Fruit fly (Drosophila melanogaster) whole organism, wandering third instar larva: ENCODE results near the gene heix.

ENCODE experiments used
- CG9705 ChIP-seq: fragments of 200-800 bp; sonication (Bioruptor generic); optimal IDR thresholded peaks from 2 replicates; lab custom pipeline; 2018; ENCODE audit warnings: missing biosample characterization, mild to moderate bottlenecking, missing genetic modification characterization
- CrebA ChIP-seq: fragments of 200-800 bp; sonication (Bioruptor generic); optimal IDR thresholded peaks from 2 replicates; lab custom pipeline; 2016; ENCODE audit warnings: missing biosample characterization, mild to moderate bottlenecking, missing genetic modification characterization, borderline replicate concordance
- GATAd ChIP-seq: sonication (Bioruptor generic); optimal IDR thresholded peaks from 2 replicates; lab custom pipeline; 2016; ENCODE audit warnings: missing biosample characterization, missing genetic modification characterization
- Hnf4 ChIP-seq: fragments of 200-800 bp; sonication (Bioruptor generic); optimal IDR thresholded peaks from 2 replicates; lab custom pipeline; 2016; ENCODE audit warnings: missing biosample characterization, mild to moderate bottlenecking, missing genetic modification characterization
- Hr78 ChIP-seq: fragments of >200 bp; optimal IDR thresholded peaks from 2 replicates; lab custom pipeline; 2017; ENCODE audit warnings: missing biosample characterization, missing genetic modification characterization
- Hr83 ChIP-seq: fragments of 200-300 bp; sonication (Bioruptor generic); optimal IDR thresholded peaks from 2 replicates; lab custom pipeline; 2016; ENCODE audit warnings: missing biosample characterization, mild to moderate bottlenecking, missing genetic modification characterization, moderate library complexity; ENCODE audit not compliant: poor library complexity, severe bottlenecking
- Jra ChIP-seq: sonication (Bioruptor generic); optimal IDR thresholded peaks from 2 replicates; lab custom pipeline; 2016; ENCODE audit warnings: missing biosample characterization, missing genetic modification characterization
- Mio ChIP-seq: sonication (Bioruptor generic); optimal IDR thresholded peaks from 2 replicates; lab custom pipeline; 2016; ENCODE audit warnings: missing biosample characterization, missing genetic modification characterization
- Myc ChIP-seq: fragments of >200 bp; optimal IDR thresholded peaks from 2 replicates; lab custom pipeline; 2017
- N ChIP-seq: fragments of >200 bp; optimal IDR thresholded peaks from 2 replicates; lab custom pipeline; 2018; ENCODE audit warnings: missing biosample characterization, missing external identifiers, missing genetic modification characterization
- OdsH ChIP-seq: fragments of 200-800 bp; sonication (Bioruptor generic); optimal IDR thresholded peaks from 2 replicates; lab custom pipeline; 2016; ENCODE audit warnings: missing biosample characterization, mild to moderate bottlenecking, missing genetic modification characterization
- Rel ChIP-seq, 2 experiments: fragments of 200-800 bp; sonication (Bioruptor generic) in 1 of 2; optimal IDR thresholded peaks; 2 replicates in 1 of 2; 3 replicates in 1 of 2; lab custom pipeline; 2016 to 2019; ENCODE audit warnings: mild to moderate bottlenecking in 2 of 2, missing biosample characterization in 2 of 2, missing genetic modification characterization in 2 of 2, moderate library complexity in 1 of 2
- Vsx2 ChIP-seq: fragments of 200-300, 225-300 bp; sonication (Bioruptor generic); optimal IDR thresholded peaks from 2 replicates; lab custom pipeline; 2018; ENCODE audit warnings: missing biosample characterization, missing genetic modification characterization; ENCODE audit not compliant: partially characterized antibody
- br ChIP-seq: fragments of 200-800 bp; sonication (Bioruptor generic); optimal IDR thresholded peaks from 2 replicates; lab custom pipeline; 2016; ENCODE audit warnings: missing biosample characterization, missing genetic modification characterization
- brk ChIP-seq: fragments of 200-800 bp; sonication (Bioruptor generic); optimal IDR thresholded peaks from 2 replicates; lab custom pipeline; 2016; ENCODE audit warnings: missing biosample characterization, mild to moderate bottlenecking, missing genetic modification characterization
- dl ChIP-seq, 2 experiments: fragments of 175-275, 200-275 bp in 1 of 2; fragments of 200-275 bp in 1 of 2; sonication (Bioruptor generic); optimal IDR thresholded peaks; lab custom pipeline; 2018; ENCODE audit warnings: mild to moderate bottlenecking in 2 of 2, missing biosample characterization in 2 of 2, missing genetic modification characterization in 2 of 2, moderate library complexity in 2 of 2; ENCODE audit not compliant: partially characterized antibody in 2 of 2, insufficient read depth in 1 of 2
- dmrt93B ChIP-seq: fragments of 200-800 bp; sonication (Bioruptor generic); optimal IDR thresholded peaks from 2 replicates; lab custom pipeline; 2018; ENCODE audit warnings: missing biosample characterization, mild to moderate bottlenecking, missing genetic modification characterization
- dsf ChIP-seq: sonication (Bioruptor generic); optimal IDR thresholded peaks from 2 replicates; lab custom pipeline; 2016; ENCODE audit warnings: missing biosample characterization, missing genetic modification characterization, borderline replicate concordance
- ey ChIP-seq: fragments of 200-800 bp; sonication (Bioruptor generic); optimal IDR thresholded peaks from 2 replicates; lab custom pipeline; 2016; ENCODE audit warnings: missing biosample characterization, missing genetic modification characterization
- foxo ChIP-seq, 2 experiments: fragments of 200-800 bp; sonication (Bioruptor generic); optimal IDR thresholded peaks; 2 replicates in 1 of 2; 3 replicates in 1 of 2; lab custom pipeline; 2016 to 2017; ENCODE audit warnings: missing biosample characterization in 2 of 2, missing genetic modification characterization in 2 of 2
- fru ChIP-seq: fragments of 200-800 bp; sonication (Bioruptor generic); optimal IDR thresholded peaks from 3 replicates; lab custom pipeline; 2016; ENCODE audit warnings: missing biosample characterization, mild to moderate bottlenecking, missing genetic modification characterization
- h ChIP-seq: fragments of 200-800 bp; sonication (Bioruptor generic); optimal IDR thresholded peaks from 3 replicates; lab custom pipeline; 2016; ENCODE audit warnings: missing biosample characterization, mild to moderate bottlenecking, missing genetic modification characterization
- jim ChIP-seq: fragments of 175-275, 200-325 bp; sonication (Bioruptor generic); optimal IDR thresholded peaks from 2 replicates; lab custom pipeline; 2016; ENCODE audit warnings: missing biosample characterization, mild to moderate bottlenecking, missing genetic modification characterization
- lola ChIP-seq: fragments of >200 bp; optimal IDR thresholded peaks from 2 replicates; lab custom pipeline; 2017; ENCODE audit warnings: missing biosample characterization, missing genetic modification characterization
- pan ChIP-seq: fragments of >200 bp; optimal IDR thresholded peaks from 2 replicates; lab custom pipeline; 2017
- psq ChIP-seq: fragments of 200-800 bp; sonication (Bioruptor generic); optimal IDR thresholded peaks from 3 replicates; lab custom pipeline; 2017; ENCODE audit warnings: missing biosample characterization, mild to moderate bottlenecking, missing genetic modification characterization, moderate library complexity
- rgr ChIP-seq: fragments of 200-800 bp; sonication (Bioruptor generic); optimal IDR thresholded peaks from 3 replicates; lab custom pipeline; 2016; ENCODE audit warnings: missing biosample characterization, mild to moderate bottlenecking, missing genetic modification characterization
- sage ChIP-seq: fragments of 200-800 bp; sonication (Bioruptor generic); optimal IDR thresholded peaks from 2 replicates; lab custom pipeline; 2016; ENCODE audit warnings: missing biosample characterization, mild to moderate bottlenecking, missing genetic modification characterization
- sv ChIP-seq: fragments of 200-800 bp; sonication (Bioruptor generic); optimal IDR thresholded peaks from 3 replicates; lab custom pipeline; 2016; ENCODE audit warnings: missing biosample characterization, missing genetic modification characterization
- usp ChIP-seq: fragments of >200 bp; optimal IDR thresholded peaks from 2 replicates; lab custom pipeline; 2017; ENCODE audit warnings: missing biosample characterization, missing genetic modification characterization
- woc ChIP-seq: sonication (Bioruptor generic); optimal IDR thresholded peaks from 2 replicates; lab custom pipeline; 2016; ENCODE audit warnings: missing biosample characterization, mild to moderate bottlenecking, missing genetic modification characterization

Gene heix

DNA sequence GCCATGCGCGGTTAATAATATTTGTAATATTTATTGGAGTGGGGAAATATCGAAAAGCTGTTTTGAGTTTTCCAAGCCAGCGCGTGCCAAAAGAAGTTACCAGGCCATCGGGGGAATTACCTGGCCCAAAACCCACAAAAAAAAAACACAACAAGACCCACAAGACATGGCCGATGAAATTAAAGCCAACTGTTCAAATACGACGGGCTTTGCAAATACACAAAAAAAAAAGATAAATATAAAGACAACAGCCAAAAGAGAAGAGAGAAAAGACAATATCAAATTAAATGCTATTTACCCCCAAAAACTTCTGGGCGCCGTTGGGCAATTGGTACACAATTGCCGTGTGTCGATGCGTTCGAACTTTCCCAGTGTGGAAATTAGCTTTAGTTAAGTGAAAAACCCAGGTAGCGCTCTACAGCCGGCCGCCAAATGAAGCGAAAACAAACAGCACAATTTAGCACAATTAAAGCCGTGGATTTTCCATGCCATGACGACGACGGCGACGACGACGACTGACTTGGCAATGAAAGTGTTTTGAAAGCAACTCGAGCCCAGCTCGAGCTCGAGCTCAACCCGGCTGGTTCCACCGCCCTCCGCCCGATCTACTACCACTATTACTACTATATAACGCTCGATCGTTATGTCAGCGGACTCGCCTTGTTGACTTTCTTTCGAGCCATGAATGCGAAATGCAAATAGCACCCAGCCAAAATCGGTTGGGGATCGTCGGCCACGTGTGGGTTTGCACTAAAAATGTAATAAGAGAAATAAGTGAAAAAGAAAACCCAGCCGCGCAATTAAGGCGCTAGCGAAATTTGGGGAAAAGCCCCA is 18.3 kb upstream of the heix start:
- TF ChIP-seq OdsH (GFP tag; lab: Kevin White, UChicago) (peak; percentile 21), Rel (GFP tag; optimal IDR thresholded peaks at IDR 0.05; lab: Kevin White, UChicago) (no peak), Rel (tag; optimal IDR thresholded peaks at IDR 0.05; lab: Kevin White, UChicago) (peak; percentile 54), rgr (GFP tag; lab: Kevin White, UChicago) (peak; percentile 63), jim (peak; percentile 89), Myc (no peak), sv (GFP tag; lab: Kevin White, UChicago) (peak; percentile 35), h (GFP tag; lab: Kevin White, UChicago) (peak; percentile 69), fru (GFP tag; lab: Kevin White, UChicago) (peak; percentile 30), br (GFP tag; lab: Kevin White, UChicago) (peak; percentile 50), GATAd (GFP tag; lab: Kevin White, UChicago) (no peak), Hnf4 (GFP tag; lab: Kevin White, UChicago) (peak; percentile 44), usp (GFP tag; lab: Kevin White, UChicago) (no peak), psq (GFP tag; lab: Kevin White, UChicago) (peak; percentile 26), foxo (GFP tag; optimal IDR thresholded peaks at IDR 0.05; lab: Kevin White, UChicago) (no peak), Hr78 (GFP tag; lab: Kevin White, UChicago) (no peak), CG9705 (GFP tag; lab: Kevin White, UChicago) (no peak), Hr83 (peak; percentile 95)

DNA sequence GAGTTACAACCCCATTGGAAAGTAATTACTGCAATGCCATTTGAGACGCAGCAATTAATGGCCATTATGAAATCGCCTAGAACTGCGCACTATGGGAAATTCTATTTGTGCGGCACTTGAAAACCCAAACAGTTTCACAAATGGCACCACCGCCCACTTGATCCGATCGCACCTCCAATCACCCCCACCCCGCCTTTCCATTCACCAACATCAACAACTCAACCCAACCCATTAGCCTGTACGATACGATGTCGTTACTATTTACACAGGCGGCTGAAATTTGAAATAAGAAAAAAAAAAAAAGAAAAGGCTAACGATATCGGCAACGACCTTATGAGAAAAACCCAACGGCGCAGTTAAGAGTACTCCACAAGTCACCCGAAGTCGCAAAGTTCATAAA is 17.5 kb upstream of the heix start:
- no peak for TF ChIP-seq sage (GFP tag; lab: Kevin White, UChicago)
- TF ChIP-seq woc (GFP tag; lab: Kevin White, UChicago): no peak
- no peak for TF ChIP-seq Hr83
- TF ChIP-seq usp (GFP tag; lab: Kevin White, UChicago): no peak
- no peak for TF ChIP-seq OdsH (GFP tag; lab: Kevin White, UChicago)
- no peak for TF ChIP-seq GATAd (GFP tag; lab: Kevin White, UChicago)
- TF ChIP-seq lola (GFP tag; lab: Kevin White, UChicago): no peak
- no peak for TF ChIP-seq dsf (GFP tag; lab: Kevin White, UChicago)
- TF ChIP-seq brk (GFP tag; lab: Kevin White, UChicago): no peak
- TF ChIP-seq, all 38 proteins: peak for 0

DNA sequence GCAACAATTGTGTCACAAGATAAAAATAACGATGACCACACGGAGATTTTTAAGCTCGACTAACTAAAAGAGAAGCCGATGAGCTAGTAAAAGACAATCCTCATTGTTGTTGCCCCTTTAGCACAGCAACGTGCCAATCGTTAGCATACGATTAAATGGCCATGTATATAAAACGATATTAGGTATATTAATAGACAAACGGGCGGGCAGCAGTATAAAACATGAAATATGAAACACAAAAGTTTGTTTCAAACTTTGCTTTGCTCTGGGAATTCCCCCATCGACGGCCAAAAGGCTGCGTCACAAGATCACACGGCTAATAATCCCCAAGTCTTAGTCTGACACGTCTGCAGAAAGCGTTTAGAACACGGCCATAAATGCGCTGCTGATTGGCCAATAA is 16.8 kb upstream of the heix start:
- TF ChIP-seq Rel (GFP tag; optimal IDR thresholded peaks at IDR 0.05; lab: Kevin White, UChicago): no peak
- peak; percentile 27 for TF ChIP-seq Rel (tag; optimal IDR thresholded peaks at IDR 0.05; lab: Kevin White, UChicago)
- TF ChIP-seq sv (GFP tag; lab: Kevin White, UChicago): no peak
- no peak for TF ChIP-seq dmrt93B
- no peak for TF ChIP-seq lola (GFP tag; lab: Kevin White, UChicago)
- TF ChIP-seq N (GFP tag; lab: Kevin White, UChicago): no peak

DNA sequence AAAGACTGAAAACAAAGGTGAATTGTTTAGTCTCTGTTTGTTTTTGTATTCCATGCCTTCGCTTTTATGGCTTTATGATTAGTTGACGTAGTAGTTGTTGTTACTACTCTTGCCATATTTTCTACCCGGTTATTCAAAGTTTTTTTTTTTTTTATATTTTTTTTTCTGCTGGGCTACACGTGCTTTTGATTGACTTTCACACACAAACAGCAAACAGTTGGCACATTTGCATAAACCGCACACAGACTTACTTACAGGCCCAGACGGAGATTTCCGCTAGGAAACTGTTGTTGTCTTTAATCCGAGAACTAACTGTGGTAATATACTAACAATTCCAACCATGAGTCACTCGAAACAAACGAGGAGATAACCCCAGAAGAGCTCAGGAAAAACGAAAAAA is 16.2 kb upstream of the heix start:
- TF ChIP-seq pan (no peak), dsf (GFP tag; lab: Kevin White, UChicago) (no peak), Myc (no peak), dl (GFP tag; optimal IDR thresholded peaks at IDR 0.05; lab: Kevin White, UChicago; ENCODE audit: insufficient read depth in 1 of 2, partially characterized antibody in 2 of 2) (no peak), dmrt93B (no peak), Vsx2 (GFP tag; lab: Kevin White, UChicago) (no peak), lola (GFP tag; lab: Kevin White, UChicago) (no peak), Mio (no peak), CrebA (GFP tag; lab: Kevin White, UChicago) (no peak), usp (GFP tag; lab: Kevin White, UChicago) (no peak), ey (GFP tag; lab: Kevin White, UChicago) (no peak), Jra (GFP tag; lab: Kevin White, UChicago) (no peak)
